Worm (Caenorhabditis elegans) whole organism, late embryonic: Measurements from ENCODE around the gene srd-4.

Experiments
- ceh-45 ChIP-seq: fragments of 200-800 bp; sonication (Bioruptor generic); IDR thresholded peaks from 2 replicates; pipeline ENCODE4 v1.3.6; 2022; ENCODE audit warnings: missing genetic modification reagents, missing genetic modification characterization, missing compliant biosample characterization
- ceh-9 ChIP-seq: sonication (generic microtip); optimal IDR thresholded peaks from 2 replicates; lab custom pipeline; 2016; ENCODE audit warnings: mild to moderate bottlenecking, missing genetic modification characterization, inconsistent platforms, missing compliant biosample characterization
- gmeb-2 ChIP-seq: sonication (generic microtip); optimal IDR thresholded peaks from 2 replicates; lab custom pipeline; 2016; ENCODE audit warnings: missing genetic modification characterization, inconsistent platforms, missing compliant biosample characterization
- nfya-1 ChIP-seq: sonication (generic microtip); optimal IDR thresholded peaks from 2 replicates; lab custom pipeline; 2017; ENCODE audit warnings: missing genetic modification characterization, mild to moderate bottlenecking, missing compliant biosample characterization, antibody characterized with exemption, moderate library complexity
- nhr-11 ChIP-seq: fragments of 150-350 bp; optimal IDR thresholded peaks from 2 replicates; lab custom pipeline; 2014; ENCODE audit warnings: missing biosample characterization, missing genetic modification characterization
- nhr-232 ChIP-seq: sonication (generic microtip); optimal IDR thresholded peaks from 2 replicates; lab custom pipeline; 2016; ENCODE audit warnings: missing genetic modification characterization, missing compliant biosample characterization
- tbx-2 ChIP-seq: sonication (generic microtip); optimal IDR thresholded peaks from 2 replicates; lab custom pipeline; 2016; ENCODE audit warnings: missing genetic modification characterization, missing compliant biosample characterization
- unc-86 ChIP-seq: sonication (generic microtip); optimal IDR thresholded peaks from 2 replicates; lab custom pipeline; 2016; ENCODE audit warnings: missing genetic modification characterization, missing compliant biosample characterization

DNA sequence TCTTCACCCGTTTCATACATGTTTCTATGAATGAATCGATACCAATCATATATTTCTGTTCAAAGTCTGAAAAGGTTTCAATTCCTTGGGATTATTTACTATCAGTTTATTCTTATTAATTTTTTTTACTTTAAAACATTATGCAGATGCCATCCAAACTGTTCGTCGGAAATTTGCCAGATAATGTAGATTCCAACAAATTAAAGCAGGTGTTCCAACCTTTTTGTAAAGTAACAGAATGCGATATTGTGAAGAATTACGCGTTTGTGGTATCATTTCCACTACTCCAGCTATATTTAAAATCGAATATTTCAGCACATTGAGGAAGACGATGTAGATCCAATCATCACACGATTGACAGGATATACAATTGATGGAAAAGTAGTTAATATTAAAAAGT lies 7.4 kb downstream of the srd-4 start, which contains the start of gene rnp-1:
- TF ChIP-seq nhr-11 (tag; lab: Kevin White, UChicago) (no peak), ceh-9 (tag; lab: Kevin White, UChicago) (no peak), nfya-1 (no peak), ceh-45 (no peak), tbx-2 (no peak), gmeb-2 (tag; lab: Kevin White, UChicago) (no peak), unc-86 (no peak), nhr-232 (tag; lab: Kevin White, UChicago) (no peak)
